Fruit fly (Drosophila melanogaster): ENCODE measurements around the gene St2.

DNA sequence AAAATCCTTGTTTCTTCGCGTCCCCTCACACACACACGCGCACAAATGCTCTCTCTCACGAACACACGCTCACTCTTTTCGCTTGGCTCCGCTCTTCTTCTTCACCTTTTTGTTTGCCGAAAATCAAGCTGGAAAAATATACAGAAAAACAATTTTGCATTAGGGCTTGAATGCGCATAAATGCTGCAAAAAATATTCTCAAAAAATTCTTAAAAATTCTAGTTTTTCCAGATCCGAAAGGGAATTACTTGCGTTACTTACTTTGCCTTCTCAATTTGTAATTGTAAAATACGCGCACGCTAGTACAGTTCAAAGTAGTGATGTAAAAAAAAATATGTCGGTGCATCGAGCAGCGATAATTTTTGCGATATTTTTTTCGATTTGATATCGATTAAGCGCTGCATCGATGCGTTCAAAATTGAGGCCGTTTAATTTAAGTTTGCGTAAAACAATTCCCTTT is 11.7 kb upstream of the St2 start:
- peak; percentile 35 for TF ChIP-seq EcR (GFP tag; optimal IDR thresholded peaks at IDR 0.05)
- TF ChIP-seq CG8159 (tag; optimal IDR thresholded peaks at IDR 0.05): no peak
- no peak for TF ChIP-seq CG14655 (GFP tag; optimal IDR thresholded peaks at IDR 0.05)
- no peak for TF ChIP-seq CG12605 (GFP tag; IDR thresholded peaks at IDR 0.05)
- no peak for TF ChIP-seq CG32121 (GFP tag; IDR thresholded peaks at IDR 0.05)
- no peak for TF ChIP-seq CG4496 (GFP tag; IDR thresholded peaks at IDR 0.05)
- TF ChIP-seq Pif1A (GFP tag; optimal IDR thresholded peaks at IDR 0.05): no peak
- TF ChIP-seq Pif1B (GFP tag; optimal IDR thresholded peaks at IDR 0.05): no peak
- peak; percentile 100 for TF ChIP-seq D1 (tag; optimal IDR thresholded peaks at IDR 0.05)
- TF ChIP-seq Snoo (tag; optimal IDR thresholded peaks at IDR 0.05): no peak
- no peak for TF ChIP-seq CG8301 (tag; optimal IDR thresholded peaks at IDR 0.05)
- no peak for TF ChIP-seq rn (GFP tag; IDR thresholded peaks at IDR 0.05)
